Worm (Caenorhabditis elegans): ENCODE measurements around the gene B0228.7.

The B0228.7 gene

ce11 chrII:7758397-7759135 lies at the start of gene B0228.7 (continued):
- TF ChIP-seq Y116A8C.19 (tag; optimal IDR thresholded peaks at IDR 0.05; ENCODE audit: borderline replicate concordance), result no peak
- TF ChIP-seq ces-1 (GFP tag; optimal IDR thresholded peaks at IDR 0.05), result no peak
- no peak for TF ChIP-seq grh-1 (GFP tag; IDR thresholded peaks at IDR 0.05)
- peak; percentile 14 for TF ChIP-seq ceh-8 (GFP tag; optimal IDR thresholded peaks at IDR 0.05)
- TF ChIP-seq nhr-20 (tag; optimal IDR thresholded peaks at IDR 0.05), result no peak
- TF ChIP-seq lin-15B (tag; optimal IDR thresholded peaks at IDR 0.05), result no peak
- TF ChIP-seq nhr-71 (tag; optimal IDR thresholded peaks at IDR 0.05), result peak; percentile 28

- TF ChIP-seq egl-27 (tag; optimal IDR thresholded peaks at IDR 0.05) (no peak), unc-62 (GFP tag; optimal IDR thresholded peaks at IDR 0.05) (no peak), dsc-1 (tag; optimal IDR thresholded peaks at IDR 0.05) (no peak), grh-1 (GFP tag; IDR thresholded peaks at IDR 0.05) (peak; percentile 67), nhr-20 (tag; optimal IDR thresholded peaks at IDR 0.05) (peak; percentile 24), ces-1 (GFP tag; optimal IDR thresholded peaks at IDR 0.05) (no peak), ztf-11 (tag; optimal IDR thresholded peaks at IDR 0.05) (no peak), nhr-90 (tag; optimal IDR thresholded peaks at IDR 0.05; ENCODE audit: poor library complexity) (no peak), dpl-1 (GFP tag; optimal IDR thresholded peaks at IDR 0.05) (no peak), sup-37 (GFP tag; optimal IDR thresholded peaks at IDR 0.05) (no peak), fkh-8 (tag; optimal IDR thresholded peaks at IDR 0.05) (no peak), ceh-8 (GFP tag; optimal IDR thresholded peaks at IDR 0.05) (no peak), nhr-28 (tag; optimal IDR thresholded peaks at IDR 0.05) (no peak), ets-5 (GFP tag; IDR thresholded peaks at IDR 0.05) (no peak), hlh-17 (GFP tag; optimal IDR thresholded peaks at IDR 0.05; ENCODE audit: borderline replicate concordance) (no peak), pqm-1 (tag; optimal IDR thresholded peaks at IDR 0.05) (no peak), sox-4 (tag; optimal IDR thresholded peaks at IDR 0.05) (no peak), ceh-82 (tag; optimal IDR thresholded peaks at IDR 0.05) (no peak), elt-3 (tag; optimal IDR thresholded peaks at IDR 0.05) (peak in 1 of 6 experiments; percentile 24), nhr-71 (tag; optimal IDR thresholded peaks at IDR 0.05) (peak; percentile 23), unc-98 (GFP tag; IDR thresholded peaks at IDR 0.05) (no peak), aha-1 (tag; optimal IDR thresholded peaks at IDR 0.05) (no peak), F16B12.6 (tag; optimal IDR thresholded peaks at IDR 0.05) (no peak), efl-1 (optimal IDR thresholded peaks at IDR 0.05) (no peak), efl-1 (GFP tag; optimal IDR thresholded peaks at IDR 0.05 in 1 of 2) (peak in 1 of 2 experiments; percentile 91), lsy-2 (tag; optimal IDR thresholded peaks at IDR 0.05) (no peak), mdl-1 (tag; optimal IDR thresholded peaks at IDR 0.05) (no peak), tlp-1 (tag; optimal IDR thresholded peaks at IDR 0.05) (no peak), pax-3 (tag; optimal IDR thresholded peaks at IDR 0.05) (no peak), nhr-237 (tag; optimal IDR thresholded peaks at IDR 0.05) (no peak), rnt-1 (tag; optimal IDR thresholded peaks at IDR 0.05) (peak; percentile 18), ztf-4 (tag; optimal IDR thresholded peaks at IDR 0.05) (no peak), fos-1 (tag; optimal IDR thresholded peaks at IDR 0.05) (no peak), mep-1 (tag; optimal IDR thresholded peaks at IDR 0.05) (no peak), egl-13 (tag; optimal IDR thresholded peaks at IDR 0.05) (no peak), ceh-90 (tag; optimal IDR thresholded peaks at IDR 0.05) (no peak), zag-1 (tag; optimal IDR thresholded peaks at IDR 0.05) (no peak), nhr-84 (tag; optimal IDR thresholded peaks at IDR 0.05) (no peak), jun-1 (tag; optimal IDR thresholded peaks at IDR 0.05) (no peak), blmp-1 (tag; optimal IDR thresholded peaks at IDR 0.05) (peak; percentile 71), mef-2 (tag; optimal IDR thresholded peaks at IDR 0.05) (no peak), nhr-76 (tag; optimal IDR thresholded peaks at IDR 0.05) (no peak), alr-1 (tag; optimal IDR thresholded peaks at IDR 0.05; ENCODE audit: borderline replicate concordance) (no peak), ceh-88 (GFP tag; IDR thresholded peaks at IDR 0.05) (no peak), swsn-7 (tag; optimal IDR thresholded peaks at IDR 0.05) (no peak), hpl-2 (GFP tag; optimal IDR thresholded peaks at IDR 0.05) (no peak), lin-35 (GFP tag; optimal IDR thresholded peaks at IDR 0.05) (no peak), aly-2 (tag; optimal IDR thresholded peaks at IDR 0.05) (no peak)
Observed at ce11 chrII:7808153-7808552, 49.3 kb upstream of the B0228.7 start.
